Fruit fly (Drosophila melanogaster): Measurements from ENCODE around the gene Srp54.

Gene Srp54

DNA sequence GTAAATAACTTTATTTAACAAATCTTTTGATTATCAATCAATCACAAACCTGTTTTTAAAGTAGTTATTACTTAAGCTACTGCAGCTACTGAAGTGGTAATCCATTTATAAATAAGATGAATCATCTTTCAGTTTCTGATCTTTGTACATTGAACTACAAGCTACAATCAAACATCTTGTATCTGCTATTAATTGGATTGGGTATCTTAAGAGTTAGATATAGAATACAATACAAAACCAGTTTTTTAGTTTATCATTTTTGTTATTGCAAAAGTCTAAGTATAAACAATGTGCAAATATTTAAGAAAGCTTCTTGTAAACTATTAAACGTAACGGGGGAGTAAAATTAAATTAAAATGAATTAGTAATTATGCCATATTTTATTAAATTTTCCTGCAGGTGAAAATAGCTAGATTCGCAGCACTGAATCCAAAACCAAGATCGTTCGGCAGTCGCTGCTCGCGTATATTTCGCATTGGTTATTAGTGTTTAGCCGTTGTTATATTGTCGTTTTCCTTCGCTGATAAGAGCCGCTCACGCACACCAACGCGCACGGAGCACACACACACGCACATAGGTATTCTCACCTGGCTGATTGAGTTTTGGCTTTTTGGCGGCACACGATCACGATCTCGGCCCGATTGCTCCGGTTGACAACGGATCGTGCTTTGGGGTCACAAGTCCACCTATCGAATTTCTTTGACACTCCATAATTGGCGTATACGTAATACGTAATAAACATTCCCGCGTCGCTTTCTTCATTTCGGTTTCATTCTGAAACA, 35.2 kb downstream of the Srp54 start (continued):
- no peak for TF ChIP-seq CG6272 (GFP tag; IDR thresholded peaks at IDR 0.05)
- no peak for TF ChIP-seq ind (GFP tag; optimal IDR thresholded peaks at IDR 0.05)
- TF ChIP-seq ATbp (GFP tag; optimal IDR thresholded peaks at IDR 0.05), result no peak
- TF ChIP-seq CG10321 (GFP tag; IDR thresholded peaks at IDR 0.05), result no peak
- TF ChIP-seq CG3838 (GFP tag; optimal IDR thresholded peaks at IDR 0.05), result no peak
- TF ChIP-seq CG33557 (GFP tag; optimal IDR thresholded peaks at IDR 0.05), result no peak
- 0 out of 2 replicates have a peak, but pooled peaks have one; percentile 35 for TF ChIP-seq Atf6 (GFP tag; IDR thresholded peaks at IDR 0.05)
- TF ChIP-seq CG7556 (GFP tag; optimal IDR thresholded peaks at IDR 0.05), result peak; percentile 12
- no peak for TF ChIP-seq CG8359 (GFP tag; optimal IDR thresholded peaks at IDR 0.05; ENCODE audit: borderline replicate concordance)
- TF ChIP-seq z (GFP tag; IDR thresholded peaks at IDR 0.05), result no peak
- TF ChIP-seq CG9817 (tag; optimal IDR thresholded peaks at IDR 0.05), result no peak
- no peak for TF ChIP-seq CG7987 (GFP tag; optimal IDR thresholded peaks at IDR 0.05)
- TF ChIP-seq gce (GFP tag; IDR thresholded peaks at IDR 0.05), result no peak
- TF ChIP-seq Deaf1 (tag; optimal IDR thresholded peaks at IDR 0.05), result peak; percentile 86
- no peak for TF ChIP-seq CG8388 (GFP tag; optimal IDR thresholded peaks at IDR 0.05)
- peak; percentile 5 for TF ChIP-seq gem (tag; optimal IDR thresholded peaks at IDR 0.05)
- TF ChIP-seq Ssrp (tag; optimal IDR thresholded peaks at IDR 0.05), result no peak
- TF ChIP-seq hth (optimal IDR thresholded peaks at IDR 0.05), result no peak
- peak in 1 of 2 experiments; percentile 62 for TF ChIP-seq Pdp1 (GFP tag; optimal IDR thresholded peaks at IDR 0.05)
- no peak for TF ChIP-seq CG31388 (GFP tag; optimal IDR thresholded peaks at IDR 0.05)
- peak; percentile 19; the same call in 1 of the 2 replicates for TF ChIP-seq amos (GFP tag; IDR thresholded peaks at IDR 0.05; ENCODE audit: partially characterized antibody)
- peak; percentile 18 for TF ChIP-seq CG15269 (tag; optimal IDR thresholded peaks at IDR 0.05)
- TF ChIP-seq Hey (tag; optimal IDR thresholded peaks at IDR 0.05), result peak; percentile 53
- TF ChIP-seq jing (GFP tag; optimal IDR thresholded peaks at IDR 0.05), result no peak
- TF ChIP-seq Max (GFP tag; optimal IDR thresholded peaks at IDR 0.05), result no peak
- TF ChIP-seq CG10565 (GFP tag; optimal IDR thresholded peaks at IDR 0.05), result no peak
- no peak for TF ChIP-seq CG9215 (GFP tag; IDR thresholded peaks at IDR 0.05)
- no peak for TF ChIP-seq CG11504 (tag; optimal IDR thresholded peaks at IDR 0.05)
- peak; percentile 30; the same call in 1 of the 2 replicates for TF ChIP-seq CG14441 (GFP tag; IDR thresholded peaks at IDR 0.05)
- TF ChIP-seq CG13624 (GFP tag; optimal IDR thresholded peaks at IDR 0.05), result no peak
- TF ChIP-seq Hr78 (GFP tag; optimal IDR thresholded peaks at IDR 0.05), result peak in 1 of 2 experiments; percentile 77
- TF ChIP-seq Hmx (GFP tag; optimal IDR thresholded peaks at IDR 0.05), result no peak
- TF ChIP-seq CG6683 (GFP tag; optimal IDR thresholded peaks at IDR 0.05), result no peak
- no peak for TF ChIP-seq CG31224 (GFP tag; IDR thresholded peaks at IDR 0.05)
- TF ChIP-seq CG13287 (GFP tag; IDR thresholded peaks at IDR 0.05; ENCODE audit: partially characterized antibody), result no peak; the same call in 1 of the 2 replicates
- no peak for TF ChIP-seq da (GFP tag; optimal IDR thresholded peaks at IDR 0.05)
- TF ChIP-seq CG15696 (tag; optimal IDR thresholded peaks at IDR 0.05), result no peak
- no peak for TF ChIP-seq bcd (GFP tag; optimal IDR thresholded peaks at IDR 0.05)
- no peak for TF ChIP-seq CTCF (GFP tag; optimal IDR thresholded peaks at IDR 0.05)
- no peak for TF ChIP-seq dmrt11E (tag; optimal IDR thresholded peaks at IDR 0.05)
- no peak for TF ChIP-seq CG18476 (GFP tag; optimal IDR thresholded peaks at IDR 0.05)
- no peak for TF ChIP-seq Hr39 (optimal IDR thresholded peaks at IDR 0.05)
- TF ChIP-seq CG9609 (GFP tag; optimal IDR thresholded peaks at IDR 0.05), result no peak
- no peak for TF ChIP-seq Dfd (GFP tag; optimal IDR thresholded peaks at IDR 0.05)
- TF ChIP-seq Adf1 (GFP tag; IDR thresholded peaks at IDR 0.05), result peak; percentile 15; the same call in 1 of the 2 replicates
- no peak for TF ChIP-seq seq (GFP tag; IDR thresholded peaks at IDR 0.05)
- no peak for TF ChIP-seq CG2202 (tag; optimal IDR thresholded peaks at IDR 0.05)
- TF ChIP-seq CG10543 (GFP tag; optimal IDR thresholded peaks at IDR 0.05), result peak; percentile 27
- TF ChIP-seq CG11695 (GFP tag; IDR thresholded peaks at IDR 0.05), result no peak
- peak; percentile 19 for TF ChIP-seq lab (GFP tag; optimal IDR thresholded peaks at IDR 0.05)

Data from whole organism, embryonic.